Worm (Caenorhabditis elegans): Measurements from ENCODE around the gene W02B8.1.

DNA sequence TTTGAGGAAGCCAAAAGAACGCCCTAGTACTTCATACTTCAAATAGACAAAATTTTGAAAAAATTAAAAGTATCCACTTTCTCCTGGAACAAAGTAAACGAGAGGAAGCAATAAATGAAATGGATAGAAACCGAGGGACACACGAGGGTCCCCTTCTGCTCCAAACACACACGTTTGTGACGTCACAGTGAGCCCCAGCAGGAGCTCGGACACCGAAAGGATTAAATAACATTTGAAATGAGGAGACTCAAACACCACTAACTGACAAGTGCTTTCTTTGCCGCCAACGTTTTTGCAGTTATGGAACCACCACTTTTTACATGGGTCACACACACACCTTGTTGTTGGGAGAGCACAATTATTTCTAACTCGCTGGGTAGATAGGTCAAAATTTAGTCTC is 1.6 kb upstream of the W02B8.1 start:
- TF ChIP-seq nhr-12 (tag; optimal IDR thresholded peaks at IDR 0.05) (no peak), ces-1 (GFP tag; optimal IDR thresholded peaks at IDR 0.05) (no peak), blmp-1 (tag; optimal IDR thresholded peaks at IDR 0.05) (no peak), C34B4.2 (tag; optimal IDR thresholded peaks at IDR 0.05) (no peak), unc-98 (GFP tag; IDR thresholded peaks at IDR 0.05) (no peak), aha-1 (tag; optimal IDR thresholded peaks at IDR 0.05) (no peak), zip-4 (GFP tag; optimal IDR thresholded peaks at IDR 0.05) (no peak), snpc-4 (tag; optimal IDR thresholded peaks at IDR 0.05) (no peak), elt-3 (tag; optimal IDR thresholded peaks at IDR 0.05) (no peak), isw-1 (GFP tag; IDR thresholded peaks at IDR 0.05) (no peak)

All from whole organism, L1 larva.